Fruit fly (Drosophila melanogaster): ENCODE results near the gene ScsbetaA.

ScsbetaA gene

DNA sequence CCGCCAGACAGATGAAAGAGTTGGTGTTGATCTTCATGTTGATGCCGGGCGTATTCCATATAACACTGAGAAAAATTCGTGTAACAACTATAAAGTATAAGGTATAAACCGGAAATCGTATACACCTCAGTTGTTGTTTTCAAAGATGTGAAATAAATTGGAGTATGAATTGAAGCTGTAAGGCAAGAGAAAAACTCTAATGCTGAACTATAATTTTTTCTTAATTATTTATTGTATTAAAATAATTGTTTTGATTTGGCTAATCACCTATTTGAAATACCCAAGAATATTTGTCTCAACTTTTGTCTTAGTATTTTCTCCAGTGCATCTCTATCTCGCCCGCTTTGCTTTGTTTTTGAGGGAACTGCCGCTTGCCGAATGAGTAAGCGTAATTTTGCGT, 21.8 kb downstream of the ScsbetaA start:
- TF ChIP-seq CG14711 (tag; optimal IDR thresholded peaks at IDR 0.05) = no peak
- no peak for TF ChIP-seq cnc (optimal IDR thresholded peaks at IDR 0.05)
- TF ChIP-seq CG7045 (GFP tag; optimal IDR thresholded peaks at IDR 0.05) = no peak
- TF ChIP-seq bab1 (GFP tag; optimal IDR thresholded peaks at IDR 0.05) = no peak
- TF ChIP-seq CG12768 (GFP tag; optimal IDR thresholded peaks at IDR 0.05) = no peak
- TF ChIP-seq Mnt (GFP tag; optimal IDR thresholded peaks at IDR 0.05) = no peak
- no peak for TF ChIP-seq Hr96 (GFP tag; optimal IDR thresholded peaks at IDR 0.05)
- no peak for TF ChIP-seq CG11617 (GFP tag; optimal IDR thresholded peaks at IDR 0.05)
- no peak for TF ChIP-seq Crg-1 (GFP tag; optimal IDR thresholded peaks at IDR 0.05)
- TF ChIP-seq Clk (GFP tag; optimal IDR thresholded peaks at IDR 0.05) = no peak
- no peak for TF ChIP-seq pad (GFP tag; optimal IDR thresholded peaks at IDR 0.05)
- no peak for TF ChIP-seq CG33017 (tag; optimal IDR thresholded peaks at IDR 0.05)
- no peak for TF ChIP-seq CG7101 (tag; optimal IDR thresholded peaks at IDR 0.05)
- TF ChIP-seq cic (GFP tag; optimal IDR thresholded peaks at IDR 0.05) = no peak
- no peak for TF ChIP-seq kay (GFP tag; ENCODE audit: borderline replicate concordance)
- TF ChIP-seq CG1620 (GFP tag; optimal IDR thresholded peaks at IDR 0.05) = no peak
- TF ChIP-seq toe (GFP tag; optimal IDR thresholded peaks at IDR 0.05) = no peak

DNA sequence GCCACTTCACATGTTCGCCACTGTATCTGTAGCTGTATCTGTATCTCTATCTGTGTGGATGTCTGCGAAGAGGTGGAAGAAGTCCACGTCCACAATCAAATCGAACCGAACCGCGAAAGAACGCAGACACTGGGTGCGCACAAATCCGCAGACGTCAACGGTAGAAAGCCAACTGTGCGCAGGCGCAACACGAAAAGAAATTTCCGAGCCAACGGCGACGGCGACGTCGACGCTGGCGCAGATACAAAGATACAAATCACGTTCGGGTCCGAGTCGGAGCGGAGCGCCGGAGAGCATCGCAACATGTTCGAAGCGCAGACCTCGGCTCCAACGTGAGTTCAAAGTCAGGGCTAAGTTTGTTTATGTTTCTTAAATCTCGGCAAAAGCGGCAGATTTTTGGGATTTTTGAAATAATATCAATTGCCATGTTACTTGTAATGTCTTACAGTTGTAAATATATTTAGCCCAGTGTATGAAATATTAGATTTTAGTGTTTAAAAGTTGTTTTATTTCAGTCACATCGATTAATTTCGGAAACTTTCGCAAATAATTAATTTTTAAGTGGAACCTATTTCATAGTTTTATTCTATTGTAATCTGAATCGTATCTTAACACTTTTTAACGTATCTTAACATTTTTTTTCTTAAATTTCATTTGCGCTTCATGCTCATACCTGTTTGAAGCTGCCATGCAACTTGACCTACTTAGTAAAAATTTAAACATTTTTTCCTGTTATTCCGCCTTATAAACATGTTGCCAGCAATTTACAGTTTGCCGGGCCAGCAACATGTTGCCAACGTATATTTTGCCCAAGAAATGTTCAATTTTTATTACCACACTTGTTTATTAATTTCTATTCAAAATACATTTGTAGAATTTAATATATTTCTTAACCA, 24.6 kb downstream of the ScsbetaA start, which contains the start of gene ich:
Gene ich (minus strand): TSS at position 178 of the 896 bp plus-strand sequence.
- TF ChIP-seq Crg-1 (GFP tag; optimal IDR thresholded peaks at IDR 0.05) (no peak), pad (GFP tag; optimal IDR thresholded peaks at IDR 0.05) (no peak), CG1620 (GFP tag; optimal IDR thresholded peaks at IDR 0.05) (no peak), CG7101 (tag; optimal IDR thresholded peaks at IDR 0.05) (no peak), cnc (optimal IDR thresholded peaks at IDR 0.05) (no peak), kay (GFP tag; ENCODE audit: borderline replicate concordance) (no peak), CG5204 (GFP tag; optimal IDR thresholded peaks at IDR 0.05) (no peak)

DNA sequence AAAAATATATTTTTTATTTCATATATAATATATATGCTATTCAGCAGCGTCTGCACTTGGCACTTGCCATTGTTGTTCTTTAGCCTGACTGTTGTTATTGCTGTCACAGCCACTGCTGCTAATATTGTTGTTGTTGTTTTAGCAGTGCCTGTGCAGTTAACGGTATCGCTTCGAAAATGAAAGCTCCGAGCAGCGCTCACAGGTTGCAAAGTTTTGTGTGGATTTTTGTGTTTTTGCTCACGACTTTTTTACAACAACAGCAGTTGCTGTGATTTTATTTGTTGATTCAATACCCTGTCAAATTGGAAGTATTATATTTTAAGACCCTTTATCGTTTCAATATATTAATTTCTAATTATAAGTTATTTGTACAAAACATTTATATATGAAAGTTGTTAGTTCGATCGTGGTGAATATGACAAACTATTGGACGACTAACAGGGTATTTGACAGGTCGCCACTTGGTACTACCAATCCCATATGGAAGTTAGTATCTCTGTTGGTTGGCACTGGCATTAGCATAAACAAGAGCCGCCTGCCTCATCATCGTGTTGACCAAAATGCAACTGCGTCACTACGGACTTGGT, 25.3 kb downstream of the ScsbetaA start:
- TF ChIP-seq Crg-1 (GFP tag; optimal IDR thresholded peaks at IDR 0.05) = no peak

DNA sequence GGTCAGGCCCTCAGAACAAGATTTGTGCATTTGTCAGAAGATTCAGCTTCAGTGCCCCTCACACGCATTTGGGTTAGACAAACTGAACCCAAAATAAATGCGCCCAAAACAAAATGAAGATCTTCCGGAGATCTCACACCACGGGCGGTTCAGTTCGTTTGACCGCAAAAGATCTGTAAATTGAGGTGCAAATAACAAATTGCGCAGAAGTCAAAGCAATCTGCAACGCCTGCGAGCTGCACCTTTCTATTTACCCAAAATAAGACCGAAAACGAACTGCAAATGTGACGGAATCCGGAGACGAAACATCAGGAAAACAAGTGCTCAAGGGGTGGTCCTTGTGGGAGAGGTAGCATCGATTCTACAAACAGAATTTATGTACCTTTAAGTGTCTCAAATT, 27.0 kb downstream of the ScsbetaA start:
- TF ChIP-seq tj (GFP tag; optimal IDR thresholded peaks at IDR 0.05) (no peak), pad (GFP tag; optimal IDR thresholded peaks at IDR 0.05) (no peak), ovo (GFP tag; optimal IDR thresholded peaks at IDR 0.05) (no peak), CG5204 (GFP tag; optimal IDR thresholded peaks at IDR 0.05) (no peak), CG33017 (tag; optimal IDR thresholded peaks at IDR 0.05) (no peak), Clk (GFP tag; optimal IDR thresholded peaks at IDR 0.05) (no peak)

DNA sequence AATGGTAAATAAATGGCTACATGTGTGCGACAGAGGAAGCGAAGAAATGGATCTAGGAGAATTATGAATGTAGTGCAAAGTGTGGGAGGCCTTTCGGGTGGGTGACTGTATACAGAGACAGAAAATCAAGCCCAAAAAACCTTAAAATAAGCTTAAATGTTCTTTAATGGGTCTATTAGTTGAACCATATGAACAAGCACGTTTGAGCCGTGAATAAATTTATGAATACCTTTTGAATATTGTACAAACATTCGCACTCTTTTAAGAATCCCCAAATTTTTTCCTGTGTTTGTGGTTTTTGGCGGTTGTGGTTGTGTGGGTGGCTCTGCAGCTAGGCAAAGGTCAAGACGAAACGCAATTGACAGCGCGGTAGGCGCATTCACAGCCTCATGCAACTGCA, 28.1 kb downstream of the ScsbetaA start:
- TF ChIP-seq CG7101 (tag; optimal IDR thresholded peaks at IDR 0.05) (no peak), CG1620 (GFP tag; optimal IDR thresholded peaks at IDR 0.05) (no peak), cnc (optimal IDR thresholded peaks at IDR 0.05) (no peak), toe (GFP tag; optimal IDR thresholded peaks at IDR 0.05) (no peak), CG7045 (GFP tag; optimal IDR thresholded peaks at IDR 0.05) (no peak), pad (GFP tag; optimal IDR thresholded peaks at IDR 0.05) (no peak), bab1 (GFP tag; optimal IDR thresholded peaks at IDR 0.05) (no peak), Mnt (GFP tag; optimal IDR thresholded peaks at IDR 0.05) (no peak), ovo (GFP tag; optimal IDR thresholded peaks at IDR 0.05) (no peak), CG12768 (GFP tag; optimal IDR thresholded peaks at IDR 0.05) (no peak), Clk (GFP tag; optimal IDR thresholded peaks at IDR 0.05) (no peak), cic (GFP tag; optimal IDR thresholded peaks at IDR 0.05) (no peak), Hr96 (GFP tag; optimal IDR thresholded peaks at IDR 0.05) (no peak), CG5204 (GFP tag; optimal IDR thresholded peaks at IDR 0.05) (no peak), CG11617 (GFP tag; optimal IDR thresholded peaks at IDR 0.05) (no peak), Crg-1 (GFP tag; optimal IDR thresholded peaks at IDR 0.05) (no peak), CG14711 (tag; optimal IDR thresholded peaks at IDR 0.05) (no peak), kay (GFP tag; ENCODE audit: borderline replicate concordance) (no peak)

DNA sequence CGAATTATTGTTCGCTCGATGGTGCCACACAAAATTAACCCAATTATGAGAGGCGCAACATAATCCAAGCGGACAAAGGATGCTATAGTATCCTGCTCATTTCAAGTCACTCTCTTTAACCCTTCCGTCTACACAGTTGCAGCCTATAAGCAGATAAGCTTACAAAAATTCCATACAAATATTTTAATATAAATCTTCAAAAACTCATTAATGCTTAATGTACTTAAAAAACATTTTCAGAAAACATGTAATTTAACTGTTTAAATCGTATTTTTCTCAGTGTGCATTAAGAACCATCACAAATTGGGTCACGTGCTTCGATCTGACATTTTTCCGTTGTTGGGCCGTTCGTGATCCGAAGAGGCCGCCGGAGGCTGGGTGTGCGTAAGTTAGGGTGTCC, 30.3 kb downstream of the ScsbetaA start:
- TF ChIP-seq Hr96 (GFP tag; optimal IDR thresholded peaks at IDR 0.05) = no peak
- no peak for TF ChIP-seq CG5204 (GFP tag; optimal IDR thresholded peaks at IDR 0.05)
- TF ChIP-seq CG12768 (GFP tag; optimal IDR thresholded peaks at IDR 0.05) = no peak

DNA sequence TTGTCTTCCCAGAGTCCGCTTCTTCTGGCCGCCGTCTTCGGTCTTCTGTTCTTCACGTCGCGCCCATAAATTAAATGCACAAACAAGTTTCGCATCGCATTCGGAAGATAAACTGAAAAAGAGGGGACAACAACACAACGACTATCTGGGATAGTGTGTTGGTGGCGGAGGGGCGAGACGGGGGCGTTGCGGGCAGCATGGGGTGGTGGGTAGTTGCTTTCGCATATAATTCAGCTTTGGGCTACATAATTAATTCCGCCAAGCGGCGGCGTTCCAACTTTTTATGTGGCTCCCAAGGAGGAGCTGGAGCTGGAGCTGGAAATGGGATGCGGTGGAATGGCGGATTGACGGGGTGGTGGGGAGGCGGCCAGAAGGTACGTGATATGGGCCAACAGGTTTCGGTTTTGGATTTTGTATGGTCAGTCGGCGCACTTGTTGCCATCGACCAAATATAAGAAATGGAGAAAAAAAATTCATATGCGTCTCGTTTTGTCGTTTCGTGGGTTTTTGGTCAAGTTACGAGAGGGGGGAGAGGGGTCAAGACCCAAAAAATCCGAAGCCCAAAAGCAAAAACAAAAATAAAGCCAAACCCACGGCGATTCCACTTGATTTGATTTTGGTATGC, 30.9 kb downstream of the ScsbetaA start:
- TF ChIP-seq toe (GFP tag; optimal IDR thresholded peaks at IDR 0.05) (no peak), CG1620 (GFP tag; optimal IDR thresholded peaks at IDR 0.05) (no peak), cnc (optimal IDR thresholded peaks at IDR 0.05) (no peak), tj (GFP tag; optimal IDR thresholded peaks at IDR 0.05) (no peak), CG12768 (GFP tag; optimal IDR thresholded peaks at IDR 0.05) (no peak), Crg-1 (GFP tag; optimal IDR thresholded peaks at IDR 0.05) (no peak), Clk (GFP tag; optimal IDR thresholded peaks at IDR 0.05) (no peak), CG7101 (tag; optimal IDR thresholded peaks at IDR 0.05) (no peak)

Measured in whole organism, adult.